Worm (Caenorhabditis elegans) whole organism, L2 larva: ENCODE data around the gene srbc-59.

Source experiments
- C34F6.9 ChIP-seq: fragments of 150-350 bp; optimal IDR thresholded peaks from 2 replicates; lab custom pipeline; 2014; ENCODE audit warnings: missing biosample characterization, missing genetic modification characterization
- F13H6.1 ChIP-seq: sonication (generic microtip); optimal IDR thresholded peaks from 2 replicates; lab custom pipeline; 2016; ENCODE audit warnings: missing genetic modification characterization, missing compliant biosample characterization
- R02D3.7 ChIP-seq: fragments of 150-350 bp; optimal IDR thresholded peaks from 2 replicates; lab custom pipeline; 2014; ENCODE audit warnings: missing biosample characterization, missing genetic modification characterization
- Y55F3AM.14 ChIP-seq: fragments of 200-800 bp; sonication (Bioruptor generic); optimal IDR thresholded peaks from 2 replicates; lab custom pipeline; 2018; ENCODE audit warnings: mild to moderate bottlenecking, missing genetic modification characterization, missing compliant biosample characterization
- ZK546.5 ChIP-seq: sonication (generic microtip); optimal IDR thresholded peaks from 2 replicates; lab custom pipeline; 2017; ENCODE audit warnings: missing biosample characterization, missing genetic modification characterization
- alr-1 ChIP-seq: fragments of 150-350 bp; optimal IDR thresholded peaks from 2 replicates; lab custom pipeline; 2014; ENCODE audit warnings: missing biosample characterization, missing genetic modification characterization
- aly-2 ChIP-seq: fragments of 150-350 bp; optimal IDR thresholded peaks from 2 replicates; lab custom pipeline; 2014; ENCODE audit warnings: missing biosample characterization, missing genetic modification characterization
- ama-1 ChIP-seq: fragments of 150-350 bp; optimal IDR thresholded peaks from 2 replicates; lab custom pipeline; 2018; ENCODE audit warnings: inconsistent platforms
- blmp-1 ChIP-seq: sonication (generic microtip); optimal IDR thresholded peaks from 2 replicates; lab custom pipeline; 2017; ENCODE audit warnings: missing genetic modification characterization, mild to moderate bottlenecking, missing compliant biosample characterization, antibody characterized with exemption, moderate library complexity; ENCODE audit not compliant: insufficient read depth
- ceh-16 ChIP-seq: fragments of 150-350 bp; optimal IDR thresholded peaks from 2 replicates; lab custom pipeline; 2014; ENCODE audit warnings: missing biosample characterization, missing genetic modification characterization
- ceh-82 ChIP-seq: fragments of 150-350 bp; optimal IDR thresholded peaks from 2 replicates; lab custom pipeline; 2014; ENCODE audit warnings: missing biosample characterization, missing genetic modification characterization
- crh-2 ChIP-seq: sonication (generic microtip); optimal IDR thresholded peaks from 2 replicates; lab custom pipeline; 2017; ENCODE audit warnings: missing biosample characterization, missing genetic modification characterization
- dmd-4 ChIP-seq: sonication (generic microtip); optimal IDR thresholded peaks from 2 replicates; lab custom pipeline; 2017; ENCODE audit warnings: missing biosample characterization, missing genetic modification characterization
- egl-27 ChIP-seq: sonication (generic microtip); optimal IDR thresholded peaks from 3 replicates; lab custom pipeline; 2017; ENCODE audit warnings: missing biosample characterization, missing genetic modification reagents, missing genetic modification characterization
- elt-1 ChIP-seq: fragments of 150-350 bp; optimal IDR thresholded peaks from 2 replicates; lab custom pipeline; 2014; ENCODE audit warnings: missing biosample characterization, missing genetic modification characterization
- elt-3 ChIP-seq: sonication (generic microtip); optimal IDR thresholded peaks from 2 replicates; lab custom pipeline; 2017; ENCODE audit warnings: missing biosample characterization, missing genetic modification characterization
- fos-1 ChIP-seq: fragments of 150-350 bp; optimal IDR thresholded peaks from 2 replicates; lab custom pipeline; 2014; ENCODE audit warnings: missing biosample characterization, missing genetic modification characterization
- gmeb-1 ChIP-seq: fragments of 150-350 bp; optimal IDR thresholded peaks from 2 replicates; lab custom pipeline; 2014; ENCODE audit warnings: missing biosample characterization, missing genetic modification characterization
- lin-11 ChIP-seq: fragments of 150-350 bp; sonication (generic microtip); optimal IDR thresholded peaks from 2 replicates; lab custom pipeline; 2014; ENCODE audit warnings: missing biosample characterization, missing genetic modification characterization, inconsistent platforms, mixed read lengths
- lin-13 ChIP-seq: fragments of 150-350 bp; optimal IDR thresholded peaks from 2 replicates; lab custom pipeline; 2014; ENCODE audit warnings: missing biosample characterization, missing genetic modification reagents, missing genetic modification characterization
- lin-39 ChIP-seq: fragments of 150-350 bp; optimal IDR thresholded peaks from 2 replicates; lab custom pipeline; 2014; ENCODE audit warnings: missing biosample characterization, missing genetic modification reagents, missing genetic modification characterization
- lsy-2 ChIP-seq, 2 experiments: fragments of 150-350 bp in 1 of 2; sonication (generic microtip) in 1 of 2; optimal IDR thresholded peaks; 2 replicates each; lab custom pipeline; 2014 to 2017; ENCODE audit warnings: missing biosample characterization in 2 of 2, missing genetic modification characterization in 2 of 2
- mab-5 ChIP-seq: fragments of 150-350 bp; optimal IDR thresholded peaks from 2 replicates; lab custom pipeline; 2014; ENCODE audit warnings: missing biosample characterization, missing genetic modification characterization
- mbf-1 ChIP-seq: sonication (generic microtip); optimal IDR thresholded peaks from 2 replicates; lab custom pipeline; 2017; ENCODE audit warnings: missing biosample characterization, missing genetic modification characterization
- mdl-1 ChIP-seq, 2 experiments: fragments of 150-350 bp in 1 of 2; sonication (generic microtip) in 1 of 2; optimal IDR thresholded peaks; 2 replicates each; lab custom pipeline; 2017; ENCODE audit warnings: missing biosample characterization in 2 of 2, missing genetic modification characterization in 2 of 2
- nhr-10 ChIP-seq: sonication (generic microtip); optimal IDR thresholded peaks from 2 replicates; lab custom pipeline; 2017; ENCODE audit warnings: missing biosample characterization, missing genetic modification characterization
- nhr-11 ChIP-seq: fragments of 150-350 bp; optimal IDR thresholded peaks from 2 replicates; lab custom pipeline; 2014; ENCODE audit warnings: missing biosample characterization, missing genetic modification characterization
- nhr-12 ChIP-seq: fragments of 150-350 bp; optimal IDR thresholded peaks from 2 replicates; lab custom pipeline; 2014; ENCODE audit warnings: missing biosample characterization, missing genetic modification characterization
- nhr-129 ChIP-seq: fragments of 150-350 bp; optimal IDR thresholded peaks from 2 replicates; lab custom pipeline; 2014; ENCODE audit warnings: missing biosample characterization, missing genetic modification characterization
- nhr-21 ChIP-seq: fragments of 150-350 bp; optimal IDR thresholded peaks from 2 replicates; lab custom pipeline; 2014; ENCODE audit warnings: missing biosample characterization, missing genetic modification characterization
- nhr-23 ChIP-seq: fragments of 150-350 bp; optimal IDR thresholded peaks from 2 replicates; lab custom pipeline; 2014; ENCODE audit warnings: missing biosample characterization, missing genetic modification reagents, missing genetic modification characterization
- nhr-237 ChIP-seq: fragments of 150-350 bp; optimal IDR thresholded peaks from 2 replicates; lab custom pipeline; 2014; ENCODE audit warnings: missing biosample characterization, missing genetic modification characterization
- nhr-25 ChIP-seq: fragments of 150-350 bp; sonication (generic microtip); optimal IDR thresholded peaks from 3 replicates; lab custom pipeline; 2014; ENCODE audit warnings: missing biosample characterization, missing genetic modification characterization
- nhr-6 ChIP-seq: fragments of 150-350 bp; optimal IDR thresholded peaks from 2 replicates; lab custom pipeline; 2014; ENCODE audit warnings: missing biosample characterization, missing genetic modification characterization
- nhr-77 ChIP-seq: fragments of 150-350 bp; optimal IDR thresholded peaks from 2 replicates; lab custom pipeline; 2014; ENCODE audit warnings: missing biosample characterization, missing genetic modification characterization
- peb-1 ChIP-seq: fragments of 150-350 bp; optimal IDR thresholded peaks from 2 replicates; lab custom pipeline; 2014; ENCODE audit warnings: missing biosample characterization, missing genetic modification characterization
- sem-4 ChIP-seq: fragments of 150-350 bp; optimal IDR thresholded peaks from 2 replicates; lab custom pipeline; 2014; ENCODE audit warnings: missing biosample characterization, missing genetic modification reagents, missing genetic modification characterization
- skn-1 ChIP-seq: sonication (generic microtip); optimal IDR thresholded peaks from 2 replicates; lab custom pipeline; 2017; ENCODE audit warnings: missing biosample characterization, missing genetic modification characterization
- sma-3 ChIP-seq: sonication (generic microtip); optimal IDR thresholded peaks from 2 replicates; lab custom pipeline; 2016; ENCODE audit warnings: missing genetic modification reagents, missing genetic modification characterization, missing compliant biosample characterization
- sma-9 ChIP-seq, 2 experiments: fragments of 150-350 bp in 1 of 2; sonication (generic microtip) in 1 of 2; optimal IDR thresholded peaks; 2 replicates each; lab custom pipeline; 2014 to 2016; ENCODE audit warnings: missing genetic modification characterization in 2 of 2, mild to moderate bottlenecking in 1 of 2, missing biosample characterization in 1 of 2, missing compliant biosample characterization in 1 of 2, missing genetic modification reagents in 1 of 2, moderate library complexity in 1 of 2
- snpc-4 ChIP-seq: fragments of 150-350 bp; optimal IDR thresholded peaks from 2 replicates; lab custom pipeline; 2014; ENCODE audit warnings: missing biosample characterization, missing genetic modification characterization
- unc-39 ChIP-seq: fragments of 150-350 bp; optimal IDR thresholded peaks from 2 replicates; lab custom pipeline; 2014; ENCODE audit warnings: missing biosample characterization, missing genetic modification characterization
- unc-55 ChIP-seq: fragments of 150-350 bp; sonication (generic microtip); optimal IDR thresholded peaks from 3 replicates; lab custom pipeline; 2014; ENCODE audit warnings: missing biosample characterization, missing genetic modification reagents, missing genetic modification characterization
- unc-62 ChIP-seq: fragments of 150-350 bp; optimal IDR thresholded peaks from 2 replicates; lab custom pipeline; 2014; ENCODE audit warnings: missing biosample characterization, missing genetic modification reagents, missing genetic modification characterization
- zag-1 ChIP-seq: fragments of 150-350 bp; optimal IDR thresholded peaks from 2 replicates; lab custom pipeline; 2014; ENCODE audit warnings: missing biosample characterization, missing genetic modification characterization
- ztf-1 ChIP-seq: fragments of 200-800 bp; sonication (Bioruptor generic); conservative IDR thresholded peaks from 2 replicates; pipeline ENCODE4 v1.3.6; 2022; ENCODE audit warnings: missing genetic modification characterization, missing compliant biosample characterization
- ztf-11 ChIP-seq: sonication (generic microtip); optimal IDR thresholded peaks from 2 replicates; lab custom pipeline; 2017; ENCODE audit warnings: missing biosample characterization, missing genetic modification characterization
- ztf-4 ChIP-seq: fragments of 150-350 bp; optimal IDR thresholded peaks from 2 replicates; lab custom pipeline; 2014; ENCODE audit warnings: missing biosample characterization, missing genetic modification characterization

srbc-59 gene

ce11 chrV:778339-778738, at the start of gene srbc-59:
Gene srbc-59, plus strand, starts transcription at chrV:778639.
- TF ChIP-seq Y55F3AM.14 (GFP tag; lab: Kevin White, UChicago) (no peak), nhr-129 (tag; lab: Kevin White, UChicago) (no peak), nhr-25 (tag; lab: Kevin White, UChicago) (no peak), zag-1 (no peak), nhr-11 (tag; lab: Kevin White, UChicago) (no peak), nhr-237 (tag; lab: Kevin White, UChicago) (no peak), crh-2 (tag; lab: Kevin White, UChicago) (no peak), unc-39 (tag; lab: Kevin White, UChicago) (no peak), elt-1 (tag; lab: Kevin White, UChicago) (no peak), ZK546.5 (tag; lab: Kevin White, UChicago) (no peak), lsy-2 (tag; optimal IDR thresholded peaks at IDR 0.05; lab: Kevin White, UChicago) (no peak), alr-1 (tag; lab: Kevin White, UChicago) (no peak), skn-1 (tag; lab: Kevin White, UChicago) (no peak), elt-3 (no peak)

ce11 chrV:728822-729493, 49.5 kb upstream of the srbc-59 start:
- TF ChIP-seq nhr-21 (tag; lab: Kevin White, UChicago) (peak; percentile 82), zag-1 (no peak), snpc-4 (tag; lab: Kevin White, UChicago) (no peak), ama-1 (lab: Kevin White, UChicago) (peak; percentile 74), fos-1 (tag; lab: Kevin White, UChicago) (no peak), nhr-11 (tag; lab: Kevin White, UChicago) (no peak), ceh-16 (no peak), ZK546.5 (tag; lab: Kevin White, UChicago) (no peak), C34F6.9 (tag; lab: Kevin White, UChicago) (peak; percentile 10), F13H6.1 (tag; lab: Kevin White, UChicago) (peak; percentile 76), sem-4 (tag; lab: Kevin White, UChicago) (peak; percentile 21), nhr-12 (tag; lab: Kevin White, UChicago) (no peak), peb-1 (tag; lab: Kevin White, UChicago) (no peak), mab-5 (tag; lab: Kevin White, UChicago) (peak; percentile 56), gmeb-1 (tag; lab: Kevin White, UChicago) (no peak), R02D3.7 (tag; lab: Kevin White, UChicago) (no peak), nhr-25 (tag; lab: Kevin White, UChicago) (no peak), dmd-4 (tag; lab: Kevin White, UChicago) (no peak), Y55F3AM.14 (GFP tag; lab: Kevin White, UChicago) (peak; percentile 79), ztf-11 (no peak), sma-9 (GFP tag; optimal IDR thresholded peaks at IDR 0.05; lab: Kevin White, UChicago) (peak; percentile 88), sma-9 (tag; optimal IDR thresholded peaks at IDR 0.05; lab: Kevin White, UChicago) (no peak), crh-2 (tag; lab: Kevin White, UChicago) (peak; percentile 65), mbf-1 (tag; lab: Kevin White, UChicago) (no peak), lin-13 (peak; percentile 42), egl-27 (tag; lab: Kevin White, UChicago) (no peak), blmp-1 (tag; lab: Kevin White, UChicago) (no peak), nhr-10 (tag; lab: Kevin White, UChicago) (no peak), lsy-2 (tag; optimal IDR thresholded peaks at IDR 0.05; lab: Kevin White, UChicago) (peak in 1 of 2 experiments; percentile 61), nhr-23 (tag; lab: Kevin White, UChicago) (no peak), nhr-129 (tag; lab: Kevin White, UChicago) (peak; percentile 89), skn-1 (tag; lab: Kevin White, UChicago) (no peak), nhr-77 (no peak), mdl-1 (tag; optimal IDR thresholded peaks at IDR 0.05; lab: Kevin White, UChicago) (peak in 1 of 2 experiments; percentile 4), elt-3 (no peak), lin-11 (tag; lab: Kevin White, UChicago) (no peak), aly-2 (tag; lab: Kevin White, UChicago) (no peak), sma-3 (GFP tag; lab: Kevin White, UChicago) (peak; percentile 3), nhr-6 (peak; percentile 49), unc-62 (GFP tag; lab: Kevin White, UChicago) (no peak), ceh-82 (tag; lab: Kevin White, UChicago) (no peak), nhr-237 (tag; lab: Kevin White, UChicago) (no peak), lin-39 (tag; lab: Kevin White, UChicago) (no peak), alr-1 (tag; lab: Kevin White, UChicago) (no peak), elt-1 (tag; lab: Kevin White, UChicago) (no peak), ztf-4 (tag; lab: Kevin White, UChicago) (peak; percentile 61), ztf-1 (no peak), unc-55 (GFP tag; lab: Kevin White, UChicago) (no peak), unc-39 (tag; lab: Kevin White, UChicago) (no peak)
